Worm (Caenorhabditis elegans) whole organism, young adult: ENCODE data around the gene cku-70.

ENCODE experiments used
- B0035.1 ChIP-seq: sonication (generic microtip); optimal IDR thresholded peaks from 2 replicates; lab custom pipeline; 2016; ENCODE audit warnings: missing genetic modification characterization, mild to moderate bottlenecking, missing compliant biosample characterization, missing genotype, missing genetic modification reagents
- B0336.3 ChIP-seq: fragments of 200-800 bp; sonication (Bioruptor generic); IDR thresholded peaks from 2 replicates; pipeline ENCODE4 v1.3.6; 2022; ENCODE audit warnings: missing genetic modification characterization, missing compliant biosample characterization
- F49E8.2 ChIP-seq: sonication (generic microtip); optimal IDR thresholded peaks from 3 replicates; lab custom pipeline; 2017; ENCODE audit warnings: missing genetic modification characterization, mild to moderate bottlenecking, missing compliant biosample characterization, antibody characterized with exemption, moderate library complexity; ENCODE audit not compliant: insufficient read depth
- K11D2.4 ChIP-seq: fragments of 200-800 bp; sonication (Bioruptor generic); IDR thresholded peaks from 2 replicates; pipeline ENCODE4 v1.3.6; 2022; ENCODE audit warnings: missing genetic modification reagents, missing genetic modification characterization, missing compliant biosample characterization
- Y53F4B.3 ChIP-seq: fragments of 200-800 bp; sonication (Bioruptor generic); IDR thresholded peaks from 2 replicates; pipeline ENCODE4 v1.3.6; 2022; ENCODE audit warnings: missing genetic modification reagents, missing genetic modification characterization, missing compliant biosample characterization
- Y79H2A.3 ChIP-seq: fragments of 200-800 bp; sonication (Bioruptor generic); conservative IDR thresholded peaks from 2 replicates; pipeline ENCODE4 v1.3.6; 2022; ENCODE audit warnings: missing genetic modification reagents, missing genetic modification characterization, missing compliant biosample characterization
- ama-1 ChIP-seq, 3 experiments: fragments of 150-350 bp in 1 of 3; sonication (generic microtip) in 2 of 3; optimal IDR thresholded peaks; 2 replicates each; lab custom pipeline; 2014 to 2018; ENCODE audit warnings: missing biosample characterization in 2 of 3, missing genetic modification characterization in 2 of 3, missing genetic modification reagents in 2 of 3
- aptf-3 ChIP-seq: fragments of 200-800 bp; sonication (Bioruptor generic); IDR thresholded peaks from 2 replicates; pipeline ENCODE4 v1.3.6; 2022; ENCODE audit warnings: missing genetic modification characterization, missing compliant biosample characterization
- atf-7 ChIP-seq: sonication (generic microtip); optimal IDR thresholded peaks from 2 replicates; lab custom pipeline; 2017; ENCODE audit warnings: mild to moderate bottlenecking, missing genetic modification characterization, missing compliant biosample characterization
- attf-5 ChIP-seq: fragments of 200-800 bp; sonication (Bioruptor generic); optimal IDR thresholded peaks from 2 replicates; lab custom pipeline; 2018; ENCODE audit warnings: mild to moderate bottlenecking, missing genetic modification characterization, missing compliant biosample characterization
- ccch-3 ChIP-seq: fragments of 200-800 bp; sonication (Bioruptor generic); optimal IDR thresholded peaks from 2 replicates; lab custom pipeline; 2018; ENCODE audit warnings: mild to moderate bottlenecking, missing genetic modification characterization, missing compliant biosample characterization
- cebp-1 ChIP-seq, 2 experiments: fragments of 200-800 bp in 1 of 2; sonication (Bioruptor generic) in 1 of 2; sonication (generic microtip) in 1 of 2; IDR thresholded peaks in 1 of 2; optimal IDR thresholded peaks in 1 of 2; 2 replicates each; pipeline versions ENCODE4 v1.3.6 to Lab custom; 2017 to 2022; ENCODE audit warnings: missing compliant biosample characterization in 2 of 2, missing genetic modification characterization in 2 of 2, mild to moderate bottlenecking in 1 of 2, missing genetic modification reagents in 1 of 2, moderate library complexity in 1 of 2
- ceh-27 ChIP-seq: fragments of 200-800 bp; sonication (Bioruptor generic); optimal IDR thresholded peaks from 2 replicates; lab custom pipeline; 2018; ENCODE audit warnings: mild to moderate bottlenecking, missing genetic modification characterization, moderate library complexity, missing compliant biosample characterization
- chd-7 ChIP-seq: sonication (generic microtip); optimal IDR thresholded peaks from 2 replicates; lab custom pipeline; 2016; ENCODE audit warnings: mild to moderate bottlenecking, missing genetic modification characterization, moderate library complexity, missing compliant biosample characterization
- dox-1 ChIP-seq: fragments of 200-800 bp; sonication (Bioruptor generic); IDR thresholded peaks from 2 replicates; pipeline ENCODE4 v1.3.6; 2022; ENCODE audit warnings: missing genetic modification reagents, missing genetic modification characterization, missing compliant biosample characterization
- dpl-1 ChIP-seq: fragments of 150-350 bp; optimal IDR thresholded peaks from 2 replicates; lab custom pipeline; 2014; ENCODE audit warnings: missing biosample characterization, missing genetic modification reagents, missing genetic modification characterization
- egl-44 ChIP-seq: fragments of 200-800 bp; sonication (Bioruptor generic); IDR thresholded peaks from 2 replicates; pipeline ENCODE4 v1.3.6; 2022; ENCODE audit warnings: missing genetic modification reagents, missing genetic modification characterization, missing compliant biosample characterization
- egrh-3 ChIP-seq: fragments of 200-800 bp; sonication (Bioruptor generic); IDR thresholded peaks from 2 replicates; pipeline ENCODE4 v1.3.6; 2022; ENCODE audit warnings: missing genetic modification reagents, missing genetic modification characterization, missing compliant biosample characterization
- hmg-1.2 ChIP-seq: fragments of 200-800 bp; sonication (Bioruptor generic); IDR thresholded peaks from 2 replicates; pipeline ENCODE4 v1.3.6; 2022; ENCODE audit warnings: missing genetic modification reagents, missing genetic modification characterization, missing compliant biosample characterization
- lag-1 ChIP-seq: fragments of 200-800 bp; sonication (Bioruptor generic); IDR thresholded peaks from 2 replicates; pipeline ENCODE4 v1.3.6; 2022; ENCODE audit warnings: missing genetic modification reagents, missing genetic modification characterization, missing compliant biosample characterization
- let-526 ChIP-seq: fragments of 200-800 bp; sonication (Bioruptor generic); IDR thresholded peaks from 2 replicates; pipeline ENCODE4 v1.3.6; 2022; ENCODE audit warnings: missing genetic modification reagents, missing genetic modification characterization, missing compliant biosample characterization
- let-607 ChIP-seq, 2 experiments: fragments of 200-800 bp in 1 of 2; sonication (Bioruptor generic) in 1 of 2; sonication (generic microtip) in 1 of 2; optimal IDR thresholded peaks; 2 replicates each; lab custom pipeline; 2016 to 2018; ENCODE audit warnings: mild to moderate bottlenecking in 2 of 2, missing compliant biosample characterization in 2 of 2, missing genetic modification characterization in 2 of 2, moderate library complexity in 2 of 2, missing genotype in 1 of 2
- lin-54 ChIP-seq: fragments of 200-800 bp; sonication (Bioruptor generic); optimal IDR thresholded peaks from 2 replicates; lab custom pipeline; 2018; ENCODE audit warnings: mild to moderate bottlenecking, missing genetic modification characterization, missing compliant biosample characterization
- lir-1 ChIP-seq: fragments of 200-800 bp; sonication (Bioruptor generic); conservative IDR thresholded peaks from 2 replicates; pipeline ENCODE4 v1.3.6; 2022; ENCODE audit warnings: missing genetic modification reagents, missing genetic modification characterization, missing compliant biosample characterization
- madf-6 ChIP-seq: fragments of 200-800 bp; sonication (Bioruptor generic); IDR thresholded peaks from 2 replicates; pipeline ENCODE4 v1.3.6; 2022; ENCODE audit warnings: missing genetic modification reagents, missing genetic modification characterization, missing compliant biosample characterization
- mcd-1 ChIP-seq: fragments of 200-800 bp; sonication (Bioruptor generic); IDR thresholded peaks from 2 replicates; pipeline ENCODE4 v1.3.6; 2022; ENCODE audit warnings: missing genetic modification reagents, missing genetic modification characterization, missing compliant biosample characterization
- mel-28 ChIP-seq: sonication (generic microtip); optimal IDR thresholded peaks from 2 replicates; lab custom pipeline; 2016; ENCODE audit warnings: borderline replicate concordance, mild to moderate bottlenecking, missing genetic modification characterization, missing compliant biosample characterization
- nhr-80 ChIP-seq: sonication (generic microtip); optimal IDR thresholded peaks from 2 replicates; lab custom pipeline; 2016; ENCODE audit warnings: missing genetic modification characterization, missing compliant biosample characterization
- nhr-90 ChIP-seq: sonication (generic microtip); optimal IDR thresholded peaks from 2 replicates; lab custom pipeline; 2016; ENCODE audit warnings: missing genotype, mild to moderate bottlenecking, missing genetic modification characterization, missing compliant biosample characterization
- pbrm-1 ChIP-seq: fragments of 200-800 bp; sonication (Bioruptor generic); IDR thresholded peaks from 2 replicates; pipeline ENCODE4 v1.3.6; 2022; ENCODE audit warnings: missing genetic modification reagents, missing genetic modification characterization, missing compliant biosample characterization
- sdz-38 ChIP-seq: sonication (generic microtip); optimal IDR thresholded peaks from 2 replicates; lab custom pipeline; 2016; ENCODE audit warnings: missing genotype, missing genetic modification characterization, missing compliant biosample characterization
- snpc-4 ChIP-seq, 5 experiments: fragments of 150-350 bp in 1 of 5; sonication (generic microtip) in 4 of 5; optimal IDR thresholded peaks; 2 replicates each; lab custom pipeline; 2014 to 2018; ENCODE audit warnings: missing genetic modification characterization in 5 of 5, missing biosample characterization in 3 of 5, antibody characterized with exemption in 2 of 5, mild to moderate bottlenecking in 2 of 5, missing compliant biosample characterization in 2 of 5, missing genotype in 2 of 5, moderate library complexity in 2 of 5, missing genetic modification reagents in 1 of 5
- sptf-2 ChIP-seq: fragments of 200-800 bp; sonication (Bioruptor generic); optimal IDR thresholded peaks from 2 replicates; lab custom pipeline; 2018; ENCODE audit warnings: mild to moderate bottlenecking, missing genetic modification characterization, missing compliant biosample characterization
- tbp1 ChIP-seq: fragments of 200-800 bp; sonication (Bioruptor generic); optimal IDR thresholded peaks from 2 replicates; lab custom pipeline; 2018; ENCODE audit warnings: mild to moderate bottlenecking, missing genetic modification characterization, missing compliant biosample characterization
- tbx-9 ChIP-seq: sonication (generic microtip); optimal IDR thresholded peaks from 2 replicates; lab custom pipeline; 2016; ENCODE audit warnings: borderline replicate concordance, missing genetic modification characterization, inconsistent platforms, missing compliant biosample characterization
- unc-130 ChIP-seq: sonication (generic microtip); optimal IDR thresholded peaks from 2 replicates; lab custom pipeline; 2016; ENCODE audit warnings: missing genetic modification reagents, missing genetic modification characterization, missing compliant biosample characterization
- unc-62 ChIP-seq: fragments of 150-350 bp; optimal IDR thresholded peaks from 2 replicates; lab custom pipeline; 2014; ENCODE audit warnings: missing biosample characterization, missing genetic modification reagents, missing genetic modification characterization
- xnd-1 ChIP-seq: sonication (generic microtip); optimal IDR thresholded peaks from 2 replicates; lab custom pipeline; 2016; ENCODE audit warnings: missing genotype, missing genetic modification reagents, missing genetic modification characterization, missing compliant biosample characterization
- zfh-2 ChIP-seq: fragments of 200-800 bp; sonication (Bioruptor generic); conservative IDR thresholded peaks from 2 replicates; pipeline ENCODE4 v1.3.6; 2022; ENCODE audit warnings: missing genetic modification reagents, missing genetic modification characterization, missing compliant biosample characterization
- zim-3 ChIP-seq: sonication (generic microtip); optimal IDR thresholded peaks from 2 replicates; lab custom pipeline; 2017; ENCODE audit warnings: mild to moderate bottlenecking, missing genetic modification characterization, moderate library complexity, missing compliant biosample characterization
- ztf-22 ChIP-seq: fragments of 200-800 bp; sonication (Bioruptor generic); optimal IDR thresholded peaks from 2 replicates; lab custom pipeline; 2018; ENCODE audit warnings: mild to moderate bottlenecking, missing genetic modification characterization, moderate library complexity, missing compliant biosample characterization
- ztf-25 ChIP-seq: fragments of 200-800 bp; sonication (Bioruptor generic); IDR thresholded peaks from 2 replicates; pipeline ENCODE4 v1.3.6; 2022; ENCODE audit warnings: missing genetic modification reagents, missing genetic modification characterization, missing compliant biosample characterization
- ztf-3 ChIP-seq: fragments of 200-800 bp; sonication (Bioruptor generic); optimal IDR thresholded peaks from 2 replicates; lab custom pipeline; 2018; ENCODE audit warnings: mild to moderate bottlenecking, missing genetic modification characterization, missing compliant biosample characterization

Gene cku-70

ce11 chrIII:11197327-11197726 lies 42.7 kb downstream of the cku-70 start:
- no peak for TF ChIP-seq Y79H2A.3 (GFP tag; lab: Robert Waterston, UW)
- TF ChIP-seq lir-1 (GFP tag; lab: Robert Waterston, UW) = no peak
- no peak for TF ChIP-seq tbx-9 (tag; lab: Kevin White, UChicago)
- no peak for TF ChIP-seq sdz-38 (tag; lab: Kevin White, UChicago)
- peak; percentile 21; the same call in 1 of the 2 replicates for TF ChIP-seq hmg-1.2
- no peak for TF ChIP-seq ztf-3
- no peak for TF ChIP-seq madf-6 (GFP tag; lab: Robert Waterston, UW)
- no peak for TF ChIP-seq unc-130 (GFP tag; lab: Kevin White, UChicago)
- TF ChIP-seq attf-5 (GFP tag; lab: Kevin White, UChicago) = peak; percentile 35
- TF ChIP-seq dox-1 (GFP tag; lab: Robert Waterston, UW) = 0 out of 2 replicates have a peak, but pooled peaks have one; percentile 36
- TF ChIP-seq nhr-80 = peak; percentile 86
- TF ChIP-seq egrh-3 (GFP tag; lab: Robert Waterston, UW) = peak; percentile 81
- no peak for TF ChIP-seq ccch-3 (GFP tag; lab: Kevin White, UChicago)
- TF ChIP-seq atf-7 (tag; lab: Kevin White, UChicago) = peak; percentile 66
- no peak for TF ChIP-seq Y53F4B.3 (GFP tag; lab: Robert Waterston, UW)
- no peak for TF ChIP-seq nhr-90 (tag; lab: Kevin White, UChicago)
- TF ChIP-seq tbp1 = peak; percentile 17
- no peak for TF ChIP-seq ama-1 (optimal IDR thresholded peaks at IDR 0.05; lab: Kevin White, UChicago)
- TF ChIP-seq ama-1 (GFP tag; optimal IDR thresholded peaks at IDR 0.05; lab: Kevin White, UChicago) = no peak
- TF ChIP-seq egl-44 (GFP tag; lab: Robert Waterston, UW) = no peak
- TF ChIP-seq F49E8.2 (tag; lab: Kevin White, UChicago) = no peak
- no peak for TF ChIP-seq xnd-1 (tag; lab: Kevin White, UChicago)
- TF ChIP-seq ceh-27 (GFP tag; lab: Kevin White, UChicago) = no peak
- no peak for TF ChIP-seq cebp-1 (GFP tag; IDR thresholded peaks at IDR 0.05; lab: Robert Waterston, UW)
- TF ChIP-seq cebp-1 (tag; optimal IDR thresholded peaks at IDR 0.05; lab: Kevin White, UChicago) = peak; percentile 62
- peak; percentile 78 for TF ChIP-seq B0336.3 (GFP tag; lab: Robert Waterston, UW)
- no peak for TF ChIP-seq let-607 (tag; optimal IDR thresholded peaks at IDR 0.05; lab: Kevin White, UChicago)
- no peak for TF ChIP-seq dpl-1
- 0 out of 2 replicates have a peak, but pooled peaks have one; percentile 35 for TF ChIP-seq K11D2.4
- peak; percentile 14 for TF ChIP-seq lin-54
- 0 out of 2 replicates have a peak, but pooled peaks have one; percentile 4 for TF ChIP-seq mcd-1 (GFP tag; lab: Robert Waterston, UW)
- no peak for TF ChIP-seq zfh-2
- TF ChIP-seq aptf-3 (GFP tag; lab: Robert Waterston, UW) = no peak
- no peak for TF ChIP-seq zim-3 (tag; lab: Kevin White, UChicago)
- no peak for TF ChIP-seq lag-1 (GFP tag; lab: Robert Waterston, UW)
- TF ChIP-seq mel-28 (tag; lab: Kevin White, UChicago) = no peak

ce11 chrIII:11200879-11201518 lies 46.4 kb downstream of the cku-70 start:
- TF ChIP-seq zfh-2 (0 out of 2 replicates have a peak, but pooled peaks have one; percentile 25), unc-62 (GFP tag; lab: Kevin White, UChicago) (no peak)

ce11 chrIII:11202992-11203391 lies 48.4 kb downstream of the cku-70 start:
- TF ChIP-seq cebp-1 (GFP tag; IDR thresholded peaks at IDR 0.05; lab: Robert Waterston, UW) (no peak), cebp-1 (tag; optimal IDR thresholded peaks at IDR 0.05; lab: Kevin White, UChicago) (peak; percentile 52), unc-62 (GFP tag; lab: Kevin White, UChicago) (no peak), ztf-22 (GFP tag; lab: Kevin White, UChicago) (no peak), K11D2.4 (0 out of 2 replicates have a peak, but pooled peaks have one; percentile 34), sdz-38 (tag; lab: Kevin White, UChicago) (no peak), B0336.3 (GFP tag; lab: Robert Waterston, UW) (no peak; the same call in 1 of the 2 replicates), chd-7 (tag; lab: Kevin White, UChicago) (no peak), sptf-2 (GFP tag; lab: Kevin White, UChicago) (no peak), ztf-25 (GFP tag; lab: Robert Waterston, UW) (no peak), snpc-4 (GFP tag; optimal IDR thresholded peaks at IDR 0.05; lab: Kevin White, UChicago) (no peak), snpc-4 (tag; optimal IDR thresholded peaks at IDR 0.05; lab: Kevin White, UChicago) (no peak), let-526 (no peak), B0035.1 (tag; lab: Kevin White, UChicago) (no peak), pbrm-1 (GFP tag; lab: Robert Waterston, UW) (peak; percentile 27; the same call in 1 of the 2 replicates)
